Worm (Caenorhabditis elegans): ENCODE measurements around the gene clec-151.

Gene clec-151

DNA sequence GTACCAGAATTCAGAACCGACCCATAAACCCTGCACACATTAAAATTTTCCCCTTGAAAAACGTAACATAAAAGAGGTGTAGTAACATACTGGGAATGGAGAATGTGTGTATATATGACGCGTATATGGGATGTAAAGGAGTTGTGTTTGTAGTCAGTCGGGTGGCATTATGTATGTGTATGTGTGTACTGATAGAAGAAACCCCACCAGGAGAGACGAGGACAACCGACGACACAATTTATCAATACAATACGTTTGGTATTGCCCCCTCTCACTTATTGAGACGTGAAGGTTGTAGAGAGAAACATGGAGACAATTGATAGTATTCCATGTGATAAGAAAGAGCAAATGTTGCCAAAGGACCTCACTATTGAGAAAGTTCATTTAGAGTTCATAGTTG lies 39.8 kb downstream of the clec-151 start:
- peak; percentile 5 for TF ChIP-seq nhr-129 (tag; optimal IDR thresholded peaks at IDR 0.05)
- TF ChIP-seq gmeb-1 (tag; optimal IDR thresholded peaks at IDR 0.05) = peak; percentile 10
- TF ChIP-seq sem-4 (tag; optimal IDR thresholded peaks at IDR 0.05) = no peak
- no peak for TF ChIP-seq nhr-21 (tag; optimal IDR thresholded peaks at IDR 0.05)
- TF ChIP-seq fos-1 (tag; optimal IDR thresholded peaks at IDR 0.05) = peak; percentile 58
- no peak for TF ChIP-seq nhr-237 (tag; optimal IDR thresholded peaks at IDR 0.05)

DNA sequence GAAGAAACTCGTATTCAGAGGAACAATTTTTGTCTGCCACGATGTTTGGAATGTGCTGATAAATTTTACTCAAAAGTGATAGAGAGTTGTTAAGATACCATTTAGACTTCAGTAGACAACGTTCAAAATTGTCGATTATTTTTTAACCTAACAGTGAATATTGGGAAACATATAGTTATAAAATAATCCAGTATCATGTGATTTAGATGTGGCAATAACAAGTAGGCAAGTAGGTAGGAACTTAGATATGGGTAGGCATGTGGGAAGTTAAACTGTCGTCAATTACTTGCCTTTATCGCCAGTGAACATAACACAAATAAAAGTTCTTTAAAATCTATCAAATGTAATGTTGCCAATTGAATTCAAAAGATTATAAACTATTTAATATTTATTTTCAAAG lies 43.2 kb downstream of the clec-151 start, which contains the start of gene T23F11.11:
Gene T23F11.11 (minus strand): TSS at position 101 of the 400 bp plus-strand sequence.
- TF ChIP-seq peb-1 (tag; optimal IDR thresholded peaks at IDR 0.05) (no peak), unc-39 (tag; optimal IDR thresholded peaks at IDR 0.05) (no peak), aly-2 (tag; optimal IDR thresholded peaks at IDR 0.05) (no peak), nhr-25 (tag; optimal IDR thresholded peaks at IDR 0.05) (no peak), F13H6.1 (tag; optimal IDR thresholded peaks at IDR 0.05) (no peak), zag-1 (tag; optimal IDR thresholded peaks at IDR 0.05) (no peak), alr-1 (tag; optimal IDR thresholded peaks at IDR 0.05) (no peak), R02D3.7 (tag; optimal IDR thresholded peaks at IDR 0.05) (no peak), Y55F3AM.14 (GFP tag; optimal IDR thresholded peaks at IDR 0.05) (no peak), sma-9 (GFP tag; optimal IDR thresholded peaks at IDR 0.05) (no peak), sma-9 (tag; optimal IDR thresholded peaks at IDR 0.05) (no peak), skn-1 (tag; optimal IDR thresholded peaks at IDR 0.05) (no peak), ceh-16 (tag; optimal IDR thresholded peaks at IDR 0.05) (no peak), lin-11 (tag; optimal IDR thresholded peaks at IDR 0.05) (no peak), crh-2 (tag; optimal IDR thresholded peaks at IDR 0.05) (no peak), nhr-129 (tag; optimal IDR thresholded peaks at IDR 0.05) (no peak)

DNA sequence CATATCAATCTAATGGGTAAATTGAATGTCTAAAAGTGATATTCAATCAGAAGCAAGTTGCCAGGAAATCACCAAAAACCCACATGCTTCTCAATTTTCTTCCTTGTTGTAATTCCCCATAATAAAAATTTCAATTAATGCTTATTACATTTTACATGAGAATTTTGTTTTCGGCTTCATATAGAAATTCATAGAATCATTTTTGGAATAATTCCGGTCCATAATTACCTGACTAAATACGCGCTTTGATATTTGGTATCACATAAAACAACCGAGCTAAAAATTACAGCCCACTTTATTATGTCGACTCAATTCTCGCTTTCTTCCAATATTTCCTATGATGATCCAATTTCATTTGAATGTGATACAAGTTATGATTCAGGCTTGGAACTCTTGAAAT lies 43.7 kb downstream of the clec-151 start, which contains the start of gene srg-13:
Gene srg-13 (plus strand): TSS at position 301 of the 400 bp plus-strand sequence.
- TF ChIP-seq crh-2 (tag; optimal IDR thresholded peaks at IDR 0.05) = no peak
- TF ChIP-seq lin-11 (tag; optimal IDR thresholded peaks at IDR 0.05) = no peak
- TF ChIP-seq lin-39 (tag; optimal IDR thresholded peaks at IDR 0.05) = no peak
- TF ChIP-seq ztf-4 (tag; optimal IDR thresholded peaks at IDR 0.05) = no peak
- no peak for TF ChIP-seq sem-4 (tag; optimal IDR thresholded peaks at IDR 0.05)
- TF ChIP-seq skn-1 (tag; optimal IDR thresholded peaks at IDR 0.05) = no peak

DNA sequence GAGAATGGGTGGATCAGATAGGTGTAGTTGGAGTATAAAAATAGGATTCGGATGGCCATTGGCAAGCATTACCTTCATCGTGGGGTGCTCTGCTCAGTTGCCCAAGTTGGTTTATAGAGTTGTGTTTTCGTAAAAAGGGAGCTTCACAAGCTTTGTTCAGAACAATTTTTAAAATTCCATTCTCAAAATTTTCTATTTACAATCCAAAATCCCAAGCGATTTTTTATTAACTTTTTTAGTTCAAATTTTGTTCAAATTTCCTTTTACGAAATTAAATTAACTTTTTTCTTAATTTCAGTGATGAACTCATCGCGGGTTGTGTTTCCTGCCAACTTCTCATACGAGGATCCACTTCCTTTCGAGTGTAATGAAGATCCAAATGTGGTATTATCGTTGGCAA lies 49.2 kb downstream of the clec-151 start, which contains the start of gene srg-10:
Gene srg-10 (plus strand): TSS at position 301 of the 400 bp plus-strand sequence.
- TF ChIP-seq nhr-23 (tag; optimal IDR thresholded peaks at IDR 0.05) = no peak
- TF ChIP-seq R02D3.7 (tag; optimal IDR thresholded peaks at IDR 0.05) = no peak
- TF ChIP-seq ztf-1 (GFP tag; conservative IDR thresholded peaks at IDR 0.05) = no peak
- TF ChIP-seq lin-13 (GFP tag; optimal IDR thresholded peaks at IDR 0.05) = no peak
- no peak for TF ChIP-seq nhr-21 (tag; optimal IDR thresholded peaks at IDR 0.05)
- TF ChIP-seq elt-1 (tag; optimal IDR thresholded peaks at IDR 0.05) = no peak
- no peak for TF ChIP-seq ama-1 (optimal IDR thresholded peaks at IDR 0.05)
- no peak for TF ChIP-seq unc-62 (GFP tag; optimal IDR thresholded peaks at IDR 0.05)
- TF ChIP-seq nhr-129 (tag; optimal IDR thresholded peaks at IDR 0.05) = no peak
- TF ChIP-seq egl-27 (tag; optimal IDR thresholded peaks at IDR 0.05) = no peak
- TF ChIP-seq F13H6.1 (tag; optimal IDR thresholded peaks at IDR 0.05) = no peak
- no peak for TF ChIP-seq gmeb-1 (tag; optimal IDR thresholded peaks at IDR 0.05)
- no peak for TF ChIP-seq ceh-16 (tag; optimal IDR thresholded peaks at IDR 0.05)
- no peak for TF ChIP-seq nhr-77 (tag; optimal IDR thresholded peaks at IDR 0.05)
- no peak for TF ChIP-seq alr-1 (tag; optimal IDR thresholded peaks at IDR 0.05)
- TF ChIP-seq mab-5 (tag; optimal IDR thresholded peaks at IDR 0.05) = no peak
- TF ChIP-seq nhr-237 (tag; optimal IDR thresholded peaks at IDR 0.05) = no peak
- no peak for TF ChIP-seq mdl-1 (tag; optimal IDR thresholded peaks at IDR 0.05)
- TF ChIP-seq nhr-6 (tag; optimal IDR thresholded peaks at IDR 0.05) = no peak
- no peak for TF ChIP-seq dmd-4 (tag; optimal IDR thresholded peaks at IDR 0.05)

DNA sequence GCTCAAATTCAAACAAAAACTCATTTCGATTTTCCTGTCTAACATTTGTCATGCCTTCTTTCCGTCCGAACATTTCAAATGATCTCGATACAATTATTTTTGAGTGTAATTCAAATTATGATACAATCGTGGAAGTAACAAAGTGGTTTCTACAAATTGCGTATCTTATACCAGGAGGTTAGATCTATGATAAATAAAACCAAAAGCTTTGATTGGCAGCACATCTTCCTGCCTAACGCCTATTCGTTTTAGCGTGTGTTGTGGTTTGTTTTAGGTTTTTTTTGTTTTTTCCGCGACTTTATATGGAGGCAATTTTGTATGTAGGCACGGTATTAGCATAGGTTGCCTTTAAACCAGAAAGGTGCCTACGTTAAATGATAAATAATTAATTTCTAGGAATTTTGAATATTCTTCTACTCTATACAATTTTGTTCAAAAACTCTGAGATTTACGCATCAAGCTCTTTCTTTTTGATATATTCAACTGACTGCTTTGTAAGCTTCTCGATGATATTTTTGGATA lies 51.8 kb downstream of the clec-151 start, which contains the start of gene srg-11:
Gene srg-11 (plus strand): TSS at position 51 of the 522 bp plus-strand sequence.
- TF ChIP-seq sma-3 (GFP tag; optimal IDR thresholded peaks at IDR 0.05) (no peak), ama-1 (optimal IDR thresholded peaks at IDR 0.05) (no peak), elt-1 (tag; optimal IDR thresholded peaks at IDR 0.05) (no peak), aly-2 (tag; optimal IDR thresholded peaks at IDR 0.05) (no peak), lsy-2 (tag; optimal IDR thresholded peaks at IDR 0.05) (no peak), peb-1 (tag; optimal IDR thresholded peaks at IDR 0.05) (no peak), ceh-16 (tag; optimal IDR thresholded peaks at IDR 0.05) (no peak), unc-39 (tag; optimal IDR thresholded peaks at IDR 0.05) (no peak), lin-39 (tag; optimal IDR thresholded peaks at IDR 0.05) (no peak), gmeb-1 (tag; optimal IDR thresholded peaks at IDR 0.05) (no peak), sem-4 (tag; optimal IDR thresholded peaks at IDR 0.05) (no peak), skn-1 (tag; optimal IDR thresholded peaks at IDR 0.05) (no peak), nhr-237 (tag; optimal IDR thresholded peaks at IDR 0.05) (no peak)

All from whole organism, L2 larva.